Worm (Caenorhabditis elegans) whole organism, mixed stage, embryonic: Measurements from ENCODE around the gene cnc-4.

Source experiments
- M03D4.4 ChIP-seq: sonication (generic microtip); optimal IDR thresholded peaks from 2 replicates; lab custom pipeline; 2017; ENCODE audit warnings: mild to moderate bottlenecking, missing genetic modification characterization, missing compliant biosample characterization
- bed-3 ChIP-seq: fragments of 200-800 bp; sonication (Bioruptor generic); optimal IDR thresholded peaks from 3 replicates; lab custom pipeline; 2018; ENCODE audit warnings: mild to moderate bottlenecking, missing genetic modification characterization, moderate library complexity, missing compliant biosample characterization
- ceh-39 ChIP-seq: fragments of 150-350 bp; optimal IDR thresholded peaks from 2 replicates; lab custom pipeline; 2014; ENCODE audit warnings: missing biosample characterization, missing genetic modification characterization
- ceh-43 ChIP-seq: fragments of 200-800 bp; sonication (Bioruptor generic); optimal IDR thresholded peaks from 2 replicates; lab custom pipeline; 2018; ENCODE audit warnings: mild to moderate bottlenecking, missing genetic modification characterization, moderate library complexity, missing compliant biosample characterization
- ceh-83 ChIP-seq: fragments of 200-800 bp; sonication (Bioruptor generic); optimal IDR thresholded peaks from 2 replicates; lab custom pipeline; 2018; ENCODE audit warnings: mild to moderate bottlenecking, missing genetic modification characterization, missing compliant biosample characterization
- ces-1 ChIP-seq: fragments of 150-350 bp; optimal IDR thresholded peaks from 2 replicates; lab custom pipeline; 2014; ENCODE audit warnings: missing biosample characterization, missing genetic modification reagents, missing genetic modification characterization
- cnd-1 ChIP-seq: fragments of 200-800 bp; sonication (Bioruptor generic); optimal IDR thresholded peaks from 2 replicates; lab custom pipeline; 2018; ENCODE audit warnings: mild to moderate bottlenecking, missing genetic modification characterization, missing compliant biosample characterization
- drap-1 ChIP-seq: fragments of 200-800 bp; sonication (Bioruptor generic); optimal IDR thresholded peaks from 3 replicates; lab custom pipeline; 2018; ENCODE audit warnings: mild to moderate bottlenecking, missing genetic modification characterization, missing compliant biosample characterization
- elt-1 ChIP-seq: sonication (generic microtip); optimal IDR thresholded peaks from 2 replicates; lab custom pipeline; 2017; ENCODE audit warnings: missing genetic modification characterization, mild to moderate bottlenecking, missing compliant biosample characterization, antibody characterized with exemption, moderate library complexity, borderline replicate concordance; ENCODE audit not compliant: insufficient read depth
- flh-1 ChIP-seq: fragments of 200-800 bp; sonication (Bioruptor generic); optimal IDR thresholded peaks from 2 replicates; lab custom pipeline; 2018; ENCODE audit warnings: mild to moderate bottlenecking, missing genetic modification characterization, moderate library complexity, missing compliant biosample characterization
- ham-2 ChIP-seq: fragments of 200-800 bp; sonication (Bioruptor generic); optimal IDR thresholded peaks from 2 replicates; lab custom pipeline; 2018; ENCODE audit warnings: mild to moderate bottlenecking, missing genetic modification characterization, missing compliant biosample characterization
- lsy-2 ChIP-seq: fragments of 150-350 bp; optimal IDR thresholded peaks from 2 replicates; lab custom pipeline; 2014; ENCODE audit warnings: missing biosample characterization, missing genetic modification characterization
- mep-1 ChIP-seq: fragments of 150-350 bp; optimal IDR thresholded peaks from 2 replicates; lab custom pipeline; 2017; ENCODE audit warnings: missing biosample characterization, missing genetic modification reagents, missing genetic modification characterization, inconsistent platforms
- nhr-12 ChIP-seq: fragments of 150-350 bp; optimal IDR thresholded peaks from 2 replicates; lab custom pipeline; 2014; ENCODE audit warnings: missing biosample characterization, missing genetic modification characterization
- nhr-2 ChIP-seq: fragments of 150-350 bp; optimal IDR thresholded peaks from 2 replicates; lab custom pipeline; 2014; ENCODE audit warnings: missing biosample characterization, missing genetic modification characterization
- nhr-237 ChIP-seq: fragments of 150-350 bp; optimal IDR thresholded peaks from 2 replicates; lab custom pipeline; 2014; ENCODE audit warnings: missing biosample characterization, missing genetic modification characterization
- nhr-28 ChIP-seq: fragments of 150-350 bp; optimal IDR thresholded peaks from 2 replicates; lab custom pipeline; 2014; ENCODE audit warnings: missing biosample characterization, missing genetic modification characterization
- nhr-76 ChIP-seq: sonication (generic microtip); optimal IDR thresholded peaks from 2 replicates; lab custom pipeline; 2017; ENCODE audit warnings: missing biosample characterization, missing genetic modification characterization
- pha-4 ChIP-seq: fragments of 150-350 bp; optimal IDR thresholded peaks from 2 replicates; lab custom pipeline; 2018; ENCODE audit warnings: missing biosample characterization, missing genetic modification reagents, missing genetic modification characterization
- sem-2 ChIP-seq: fragments of 200-800 bp; sonication (Bioruptor generic); optimal IDR thresholded peaks from 2 replicates; lab custom pipeline; 2018; ENCODE audit warnings: mild to moderate bottlenecking, missing genetic modification characterization, missing compliant biosample characterization
- snpc-4 ChIP-seq: fragments of 150-350 bp; optimal IDR thresholded peaks from 2 replicates; lab custom pipeline; 2014; ENCODE audit warnings: missing biosample characterization, missing genetic modification characterization
- sptf-1 ChIP-seq: sonication (generic microtip); optimal IDR thresholded peaks from 2 replicates; lab custom pipeline; 2017; ENCODE audit warnings: mild to moderate bottlenecking, missing genetic modification characterization, moderate library complexity, missing compliant biosample characterization
- unc-120 ChIP-seq: sonication (generic microtip); optimal IDR thresholded peaks from 2 replicates; lab custom pipeline; 2017; ENCODE audit warnings: missing genetic modification characterization, missing compliant biosample characterization; ENCODE audit not compliant: poor library complexity, severe bottlenecking
- unc-62 ChIP-seq: fragments of 150-350 bp; optimal IDR thresholded peaks from 2 replicates; lab custom pipeline; 2014; ENCODE audit warnings: missing biosample characterization, missing genetic modification reagents, missing genetic modification characterization
- zip-8 ChIP-seq: fragments of 150-350 bp; optimal IDR thresholded peaks from 2 replicates; lab custom pipeline; 2014; ENCODE audit warnings: missing biosample characterization, missing genetic modification characterization
- ztf-11 ChIP-seq: fragments of 150-350 bp; optimal IDR thresholded peaks from 2 replicates; lab custom pipeline; 2014; ENCODE audit warnings: missing biosample characterization, missing genetic modification characterization

The cnc-4 gene

DNA sequence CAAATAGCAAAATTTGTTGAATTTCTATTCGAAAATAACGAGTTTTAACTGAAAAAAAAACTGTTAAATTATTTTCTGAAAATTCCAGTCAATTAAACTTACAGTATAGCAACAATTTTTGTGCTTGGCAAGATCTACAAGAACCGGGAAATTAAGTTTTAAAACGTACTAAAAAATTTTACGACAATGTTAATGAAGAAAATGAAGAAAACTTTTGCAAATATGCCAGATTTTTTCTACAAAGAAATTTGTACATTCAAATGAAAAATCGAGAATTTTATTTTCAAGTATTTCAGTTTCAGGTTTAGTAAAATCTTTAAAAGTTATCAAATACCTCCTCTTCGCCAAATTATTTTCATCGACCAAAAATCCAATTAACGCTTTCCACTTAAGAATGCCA is 5.0 kb upstream of the cnc-4 start, which contains the start of gene cnc-11:
cnc-11 (plus strand) TSS at position 301 of the 400 bp plus-strand sequence.
- TF ChIP-seq lsy-2 (tag; lab: Kevin White, UChicago): no peak
- TF ChIP-seq zip-8 (tag; lab: Kevin White, UChicago): no peak
- no peak for TF ChIP-seq elt-1 (tag; lab: Kevin White, UChicago)
- TF ChIP-seq ceh-39: no peak
- TF ChIP-seq M03D4.4: no peak
- no peak for TF ChIP-seq ceh-43 (GFP tag; lab: Kevin White, UChicago)
- TF ChIP-seq ham-2 (GFP tag; lab: Kevin White, UChicago): no peak

DNA sequence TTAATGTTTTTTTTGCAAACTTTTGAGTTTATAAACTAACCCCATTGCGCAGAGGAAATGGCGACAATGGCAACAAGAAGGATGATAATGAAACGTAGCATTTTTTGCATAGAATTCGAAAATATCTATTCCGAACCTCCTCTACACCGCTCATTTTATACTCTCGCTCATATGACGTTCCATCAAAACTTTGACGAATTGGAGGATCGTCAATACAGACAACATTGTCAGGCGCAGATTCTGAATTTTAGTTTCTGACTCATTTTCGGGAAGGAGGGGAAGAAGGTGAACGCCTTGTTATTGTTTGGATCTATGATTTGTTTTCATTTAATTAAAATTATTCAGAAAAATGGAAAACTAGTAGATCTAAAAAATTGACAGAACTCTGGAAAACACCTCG is 2.8 kb upstream of the cnc-4 start, which contains the start of gene cnc-1:
cnc-1 (minus strand) TSS at position 101 of the 400 bp plus-strand sequence.
- TF ChIP-seq sptf-1 (no peak), nhr-76 (tag; lab: Kevin White, UChicago) (no peak), nhr-237 (tag; lab: Kevin White, UChicago) (no peak), mep-1 (tag; lab: Kevin White, UChicago) (no peak), flh-1 (GFP tag; lab: Kevin White, UChicago) (no peak), bed-3 (GFP tag; lab: Kevin White, UChicago) (no peak), snpc-4 (tag; lab: Kevin White, UChicago) (no peak), drap-1 (GFP tag; lab: Kevin White, UChicago) (no peak), ceh-43 (GFP tag; lab: Kevin White, UChicago) (no peak), zip-8 (tag; lab: Kevin White, UChicago) (no peak), M03D4.4 (no peak), ceh-39 (no peak), ham-2 (GFP tag; lab: Kevin White, UChicago) (no peak)

DNA sequence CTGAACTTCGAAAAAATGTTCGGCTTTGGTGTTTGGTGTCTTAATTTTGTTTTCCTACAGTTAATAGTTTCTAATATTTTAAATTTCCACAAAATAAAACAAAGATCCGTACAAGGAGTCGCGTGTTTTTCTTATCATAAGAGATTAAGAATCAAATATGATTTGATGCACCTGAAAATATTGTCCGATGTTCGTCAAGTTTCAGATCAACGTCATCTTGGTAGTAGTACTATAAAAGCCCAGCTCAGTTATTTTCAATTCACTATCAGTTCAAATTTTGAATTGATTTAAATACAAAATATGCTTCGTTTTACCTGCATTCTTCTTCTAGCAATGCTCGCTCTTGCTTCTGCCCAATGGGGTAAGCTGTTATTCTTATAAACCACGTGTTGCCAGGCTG is 1.9 kb upstream of the cnc-4 start, which contains the start of gene cnc-5:
cnc-5 (plus strand) TSS at position 301 of the 400 bp plus-strand sequence.
- TF ChIP-seq ces-1 (GFP tag; lab: Kevin White, UChicago) (no peak), pha-4 (tag; lab: Kevin White, UChicago) (no peak), nhr-28 (tag; lab: Kevin White, UChicago) (no peak), unc-62 (GFP tag; lab: Kevin White, UChicago) (no peak), nhr-76 (tag; lab: Kevin White, UChicago) (no peak), unc-120 (no peak)

DNA sequence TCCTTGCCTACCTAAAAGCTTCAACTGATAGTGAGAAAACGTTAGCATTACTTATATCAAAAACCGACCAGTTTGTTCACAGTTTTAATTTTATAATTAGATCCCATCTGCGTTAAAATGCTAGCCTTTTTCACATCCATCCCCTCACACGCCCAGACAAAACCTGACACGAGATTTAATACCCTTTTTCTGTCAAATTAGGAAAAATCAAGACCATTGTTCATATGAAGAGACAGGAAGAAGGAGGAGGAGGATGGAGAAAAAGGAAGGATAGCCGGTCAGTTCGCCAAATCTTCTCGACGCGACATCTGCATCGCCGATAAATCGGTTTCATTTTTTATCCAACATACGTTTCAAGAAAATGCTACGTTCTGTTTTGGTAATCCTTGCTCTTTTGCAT is 729 bp downstream of the cnc-4 start, which contains the start of gene cnc-3:
cnc-3 (plus strand) TSS at position 281 of the 400 bp plus-strand sequence.
- TF ChIP-seq bed-3 (GFP tag; lab: Kevin White, UChicago): no peak

DNA sequence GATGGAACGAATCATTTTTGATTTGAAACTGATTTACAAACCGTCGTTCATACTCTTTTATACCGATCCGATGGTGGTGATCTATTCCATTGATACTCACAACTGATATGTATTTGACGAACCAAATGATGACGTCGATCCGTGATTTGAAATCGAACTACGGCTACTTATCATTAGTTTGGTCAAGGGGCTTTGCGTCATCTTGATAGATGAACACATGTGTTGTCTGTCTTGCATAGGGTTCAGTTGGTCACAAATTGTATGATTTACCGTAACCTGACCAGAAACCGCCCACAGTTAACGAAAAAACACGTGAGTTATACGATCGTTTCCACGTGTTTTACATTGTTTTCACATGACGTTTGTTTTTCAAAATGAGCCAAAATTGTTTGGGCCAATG is 3.2 kb downstream of the cnc-4 start, which contains the start of gene cnc-2:
cnc-2 (minus strand) TSS at position 24 of the 400 bp plus-strand sequence.
- TF ChIP-seq bed-3 (GFP tag; lab: Kevin White, UChicago) (no peak), nhr-12 (tag; lab: Kevin White, UChicago) (no peak), ceh-83 (GFP tag; lab: Kevin White, UChicago) (no peak), ceh-43 (GFP tag; lab: Kevin White, UChicago) (no peak), snpc-4 (tag; lab: Kevin White, UChicago) (no peak), M03D4.4 (no peak), nhr-28 (tag; lab: Kevin White, UChicago) (no peak), cnd-1 (no peak)

DNA sequence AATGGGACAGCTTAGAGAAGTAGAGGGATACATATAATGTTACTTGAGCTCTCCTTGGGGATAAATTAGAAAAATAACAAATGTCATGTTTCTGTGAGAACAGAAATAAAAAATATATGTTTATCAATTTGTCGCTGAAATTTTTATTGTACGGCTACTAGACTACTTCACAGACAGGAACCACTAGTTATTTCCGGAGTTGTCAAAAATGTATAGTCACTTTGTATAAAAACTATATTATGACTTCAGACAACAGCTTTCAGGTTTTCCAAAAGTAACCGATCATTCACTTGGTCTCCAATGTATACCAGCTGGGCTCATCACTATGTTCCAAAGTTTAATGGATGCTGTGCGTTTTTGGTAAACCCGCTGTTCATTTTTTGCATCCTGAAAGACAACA is 4.3 kb downstream of the cnc-4 start, which contains the start of gene srj-23:
srj-23 (plus strand) TSS at position 301 of the 400 bp plus-strand sequence.
- no peak for TF ChIP-seq drap-1 (GFP tag; lab: Kevin White, UChicago)
- no peak for TF ChIP-seq nhr-2 (tag; lab: Kevin White, UChicago)
- no peak for TF ChIP-seq nhr-237 (tag; lab: Kevin White, UChicago)
- TF ChIP-seq ceh-39: no peak
- TF ChIP-seq pha-4 (tag; lab: Kevin White, UChicago): no peak
- no peak for TF ChIP-seq nhr-28 (tag; lab: Kevin White, UChicago)
- no peak for TF ChIP-seq zip-8 (tag; lab: Kevin White, UChicago)
- no peak for TF ChIP-seq sem-2 (GFP tag; lab: Kevin White, UChicago)
- TF ChIP-seq nhr-12 (tag; lab: Kevin White, UChicago): no peak
- TF ChIP-seq elt-1 (tag; lab: Kevin White, UChicago): no peak
- TF ChIP-seq ces-1 (GFP tag; lab: Kevin White, UChicago): no peak
- no peak for TF ChIP-seq ztf-11
- no peak for TF ChIP-seq lsy-2 (tag; lab: Kevin White, UChicago)
